Fruit fly (Drosophila melanogaster): ENCODE measurements around the gene Tpc1.
A peak's percentile ranks its signal among the peaks of the same experiment; 100 is the strongest.

Tpc1 gene

DNA sequence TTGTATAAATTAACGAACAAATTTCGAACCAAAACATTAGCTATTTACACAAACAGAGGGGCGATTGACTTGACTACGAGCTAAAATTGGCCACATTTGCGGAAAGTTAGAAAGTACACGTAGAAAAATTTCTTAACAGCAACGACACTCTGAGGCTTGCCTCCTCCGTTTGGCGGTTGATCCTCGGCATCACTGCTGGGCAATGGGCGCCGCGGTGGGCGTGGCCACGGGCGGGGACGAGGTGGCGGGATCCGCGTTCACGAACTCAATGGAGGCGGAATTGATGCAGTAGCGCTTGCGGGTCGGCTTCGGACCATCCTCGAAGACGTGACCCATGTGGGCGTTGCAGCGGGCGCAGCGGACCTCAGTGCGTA, 18.6 kb downstream of the Tpc1 start (continued):
- TF ChIP-seq CG18619 (GFP tag; optimal IDR thresholded peaks at IDR 0.05) = peak; percentile 3
- no peak for TF ChIP-seq CG9437 (GFP tag; optimal IDR thresholded peaks at IDR 0.05)
- no peak for TF ChIP-seq Bgb (GFP tag; IDR thresholded peaks at IDR 0.05; ENCODE audit: partially characterized antibody)
- no peak for TF ChIP-seq CG31388 (GFP tag; optimal IDR thresholded peaks at IDR 0.05)
- no peak for TF ChIP-seq so (GFP tag; IDR thresholded peaks at IDR 0.05)
- TF ChIP-seq CG4282 (GFP tag; optimal IDR thresholded peaks at IDR 0.05) = no peak
- no peak for TF ChIP-seq fd102C (GFP tag; optimal IDR thresholded peaks at IDR 0.05)
- no peak for TF ChIP-seq fd64A (GFP tag; optimal IDR thresholded peaks at IDR 0.05)
- peak; percentile 17 for TF ChIP-seq CG7786 (GFP tag; optimal IDR thresholded peaks at IDR 0.05)
- peak; percentile 82 for TF ChIP-seq Ets65A (GFP tag)
- TF ChIP-seq CG17361 (GFP tag; IDR thresholded peaks at IDR 0.05) = 0 out of 3 replicates have a peak, but pooled peaks have one; percentile 10
- no peak for TF ChIP-seq CG34376 (GFP tag; optimal IDR thresholded peaks at IDR 0.05)
- TF ChIP-seq CG6683 (GFP tag; optimal IDR thresholded peaks at IDR 0.05) = no peak
- TF ChIP-seq CG11085 (GFP tag; IDR thresholded peaks at IDR 0.05) = no peak
- TF ChIP-seq Trl (optimal IDR thresholded peaks at IDR 0.05) = no peak
- peak; percentile 46 for TF ChIP-seq Trl (GFP tag; optimal IDR thresholded peaks at IDR 0.05)
- no peak for TF ChIP-seq CG9876 (GFP tag; optimal IDR thresholded peaks at IDR 0.05)
- TF ChIP-seq lmd (GFP tag; IDR thresholded peaks at IDR 0.05) = peak; percentile 28; the same call in 1 of the 2 replicates
- no peak for TF ChIP-seq twi (tag; optimal IDR thresholded peaks at IDR 0.05)
- no peak for TF ChIP-seq sd (tag; optimal IDR thresholded peaks at IDR 0.05)

DNA sequence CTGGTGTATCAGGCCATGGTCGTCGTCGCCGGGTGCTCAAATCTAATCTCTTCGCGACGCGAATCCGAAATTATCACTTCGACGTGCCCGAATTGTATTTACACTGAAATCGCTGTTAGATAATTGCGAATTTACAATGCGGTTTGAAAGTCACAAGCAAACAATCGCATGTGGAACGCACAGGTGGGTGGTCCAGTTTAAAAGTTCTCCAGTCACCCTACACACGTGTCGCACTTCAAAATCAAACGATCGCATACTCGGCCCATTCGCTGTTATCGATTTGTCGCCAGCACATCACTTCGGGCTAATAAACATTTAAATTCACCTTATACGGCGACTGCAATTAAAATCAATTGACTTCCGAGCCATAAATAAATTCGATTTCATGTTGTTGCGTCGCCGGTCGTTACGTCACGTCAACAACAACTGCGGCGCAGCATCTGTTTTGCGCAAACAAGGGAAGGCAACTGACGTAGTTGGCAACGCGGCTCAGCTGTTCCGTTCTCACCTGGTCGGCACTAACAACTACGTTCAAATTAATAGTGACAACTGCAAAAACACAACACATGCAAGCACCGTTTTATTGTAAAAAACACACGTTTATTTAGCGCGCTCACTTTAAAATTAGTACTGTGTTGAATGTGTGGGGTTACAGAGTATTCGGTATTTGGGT, 19.1 kb downstream of the Tpc1 start, which contains the start of gene CG6574:
Gene CG6574, minus strand, starts transcription at position 216 of the 673 bp plus-strand sequence.
- TF ChIP-seq CG6654 (GFP tag; optimal IDR thresholded peaks at IDR 0.05) = peak; percentile 70
- peak; percentile 29 for TF ChIP-seq CG10979 (tag; optimal IDR thresholded peaks at IDR 0.05)
- TF ChIP-seq CG15696 (tag; optimal IDR thresholded peaks at IDR 0.05) = no peak
- peak; percentile 25 for TF ChIP-seq CG18262 (tag; optimal IDR thresholded peaks at IDR 0.05)
- TF ChIP-seq CG12071 (GFP tag; optimal IDR thresholded peaks at IDR 0.05) = peak; percentile 35
- peak; percentile 12 for TF ChIP-seq CG3281 (GFP tag; optimal IDR thresholded peaks at IDR 0.05)
- TF ChIP-seq CG3995 (GFP tag; optimal IDR thresholded peaks at IDR 0.05) = peak; percentile 10
- peak; percentile 3 for TF ChIP-seq CG17829 (tag; optimal IDR thresholded peaks at IDR 0.05)
- no peak for TF ChIP-seq CoRest (tag; optimal IDR thresholded peaks at IDR 0.05)
- TF ChIP-seq Meics (GFP tag; optimal IDR thresholded peaks at IDR 0.05) = peak; percentile 23
- 0 out of 3 replicates have a peak, but pooled peaks have one; percentile 32 for TF ChIP-seq CG11695 (GFP tag; IDR thresholded peaks at IDR 0.05)
- TF ChIP-seq CG12769 (tag; optimal IDR thresholded peaks at IDR 0.05) = peak; percentile 40
- TF ChIP-seq ci (GFP tag; IDR thresholded peaks at IDR 0.05) = peak; percentile 40; the same call in 1 of the 3 replicates
- peak; percentile 57; the same call in 1 of the 2 replicates for TF ChIP-seq MBD-R2 (GFP tag; IDR thresholded peaks at IDR 0.05)
- peak; percentile 32 for TF ChIP-seq sug (tag; optimal IDR thresholded peaks at IDR 0.05)
- no peak for TF ChIP-seq Mad (GFP tag; optimal IDR thresholded peaks at IDR 0.05)
- peak; percentile 8 for TF ChIP-seq CG13624 (GFP tag; optimal IDR thresholded peaks at IDR 0.05)
- no peak for TF ChIP-seq fd3F (GFP tag; optimal IDR thresholded peaks at IDR 0.05)
- TF ChIP-seq kah (GFP tag; optimal IDR thresholded peaks at IDR 0.05) = peak; percentile 45
- TF ChIP-seq CG17361 (GFP tag; IDR thresholded peaks at IDR 0.05) = 0 out of 3 replicates have a peak, but pooled peaks have one; percentile 14
- TF ChIP-seq Fer1 (GFP tag; optimal IDR thresholded peaks at IDR 0.05) = peak; percentile 26
- TF ChIP-seq CG8924 (tag; optimal IDR thresholded peaks at IDR 0.05) = peak; percentile 5
- peak; percentile 19 for TF ChIP-seq CG1603 (tag; optimal IDR thresholded peaks at IDR 0.05)
- TF ChIP-seq CG11696 (GFP tag; IDR thresholded peaks at IDR 0.05) = peak; percentile 95
- peak; percentile 73 for TF ChIP-seq CG4854 (GFP tag; optimal IDR thresholded peaks at IDR 0.05)
- peak; percentile 86 for TF ChIP-seq sens (GFP tag)
- no peak for TF ChIP-seq hkb (optimal IDR thresholded peaks at IDR 0.05)
- peak; percentile 39 for TF ChIP-seq hkb (GFP tag; IDR thresholded peaks at IDR 0.05)
- peak in 1 of 2 experiments; percentile 83 for TF ChIP-seq crp (GFP tag; optimal IDR thresholded peaks at IDR 0.05)
- TF ChIP-seq CG17359 (tag; optimal IDR thresholded peaks at IDR 0.05) = peak; percentile 28
- no peak for TF ChIP-seq CG4820 (GFP tag; optimal IDR thresholded peaks at IDR 0.05)
